Worm (Caenorhabditis elegans): ENCODE results near the gene F09E10.1.

DNA sequence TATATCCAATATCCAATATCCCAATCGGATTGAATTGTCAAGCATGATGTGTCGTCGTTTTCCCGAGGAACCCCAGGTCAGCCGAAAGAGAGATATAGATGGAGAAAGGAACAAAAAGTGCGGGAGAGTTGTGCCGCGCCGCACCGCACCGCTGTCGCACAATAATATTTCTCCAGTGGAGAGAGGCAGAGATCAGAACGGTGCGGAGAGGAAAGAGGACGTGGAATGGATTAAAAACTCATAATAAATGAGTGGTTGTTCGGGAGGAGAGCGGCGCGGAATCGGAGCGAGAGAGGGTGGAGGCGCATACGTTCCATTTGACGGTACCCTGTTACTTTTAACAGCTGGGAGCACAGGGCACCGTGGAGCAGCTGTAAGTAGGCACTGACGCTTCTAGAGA is 14.9 kb downstream of the F09E10.1 start:
- TF ChIP-seq him-1 (tag; optimal IDR thresholded peaks at IDR 0.05) (no peak), dao-5 (tag; optimal IDR thresholded peaks at IDR 0.05) (no peak), W03F9.2 (tag; optimal IDR thresholded peaks at IDR 0.05) (no peak)

Measured in whole organism, L4/young adult.